Fruit fly (Drosophila melanogaster): Measurements from ENCODE around the gene kay.

DNA sequence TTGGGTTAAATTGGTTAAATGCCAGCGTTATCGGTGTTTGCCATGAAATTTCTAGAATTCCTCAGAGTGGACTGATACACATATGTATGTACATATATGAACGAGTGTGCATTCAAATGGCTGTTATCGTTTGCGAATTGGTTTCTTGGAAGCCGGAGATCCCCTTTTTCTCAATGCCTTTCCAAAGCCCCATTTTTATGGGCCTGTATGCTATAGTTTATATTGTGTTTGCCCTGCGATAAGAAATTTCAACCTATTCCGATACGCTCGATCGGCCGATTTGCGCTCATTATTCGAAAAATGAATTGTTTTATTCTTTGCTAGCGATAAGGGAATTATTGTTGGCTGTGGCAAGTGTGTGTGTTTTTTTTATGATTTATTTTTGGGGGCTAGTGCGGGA, 17.4 kb downstream of the kay start:
- no peak for TF ChIP-seq usp (GFP tag; optimal IDR thresholded peaks at IDR 0.05)
- TF ChIP-seq pan (optimal IDR thresholded peaks at IDR 0.05): no peak
- TF ChIP-seq psq (optimal IDR thresholded peaks at IDR 0.05): no peak
- TF ChIP-seq Dll (optimal IDR thresholded peaks at IDR 0.05): no peak
- no peak for TF ChIP-seq CG8478 (optimal IDR thresholded peaks at IDR 0.05)

Data from whole organism.